Worm (Caenorhabditis elegans) whole organism, L4/young adult: ENCODE data around the gene acl-1.

Experiments used
- W03F9.2 ChIP-seq: fragments of 150-350 bp; optimal IDR thresholded peaks from 2 replicates; lab custom pipeline; 2014; ENCODE audit warnings: missing biosample characterization, missing genetic modification characterization
- dao-5 ChIP-seq: sonication (generic microtip); optimal IDR thresholded peaks from 2 replicates; lab custom pipeline; 2016; ENCODE audit warnings: missing genotype, missing genetic modification characterization, moderate library complexity, missing compliant biosample characterization
- him-1 ChIP-seq: sonication (generic microtip); optimal IDR thresholded peaks from 2 replicates; lab custom pipeline; 2016; ENCODE audit warnings: missing genotype, missing genetic modification reagents, missing genetic modification characterization, missing compliant biosample characterization

The acl-1 gene

DNA sequence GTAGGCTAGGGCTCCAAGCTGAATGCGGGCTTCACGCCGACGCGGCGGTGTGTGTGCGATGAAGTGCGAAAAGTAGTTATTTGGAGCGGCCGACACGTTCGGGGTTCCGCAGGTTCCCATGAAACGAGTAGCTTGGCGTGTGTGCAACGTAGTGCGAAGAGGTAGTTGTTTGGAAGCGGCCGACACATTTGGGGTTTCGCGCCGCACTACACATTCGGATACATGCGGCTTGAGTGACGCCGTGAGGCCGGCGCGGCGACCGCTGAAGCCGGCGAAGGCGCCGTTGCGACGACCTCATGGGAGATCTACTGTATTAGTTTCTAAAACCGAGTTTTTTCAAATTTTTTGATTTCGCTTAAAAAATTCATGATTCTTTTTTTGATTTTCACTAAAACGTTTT lies 51.5 kb downstream of the acl-1 start:
- no peak for TF ChIP-seq him-1 (tag; lab: Kevin White, UChicago)
- no peak for TF ChIP-seq W03F9.2 (tag; lab: Kevin White, UChicago)
- no peak for TF ChIP-seq dao-5 (tag; lab: Kevin White, UChicago)
